Fruit fly (Drosophila melanogaster): ENCODE results near the gene CG43102.

DNA sequence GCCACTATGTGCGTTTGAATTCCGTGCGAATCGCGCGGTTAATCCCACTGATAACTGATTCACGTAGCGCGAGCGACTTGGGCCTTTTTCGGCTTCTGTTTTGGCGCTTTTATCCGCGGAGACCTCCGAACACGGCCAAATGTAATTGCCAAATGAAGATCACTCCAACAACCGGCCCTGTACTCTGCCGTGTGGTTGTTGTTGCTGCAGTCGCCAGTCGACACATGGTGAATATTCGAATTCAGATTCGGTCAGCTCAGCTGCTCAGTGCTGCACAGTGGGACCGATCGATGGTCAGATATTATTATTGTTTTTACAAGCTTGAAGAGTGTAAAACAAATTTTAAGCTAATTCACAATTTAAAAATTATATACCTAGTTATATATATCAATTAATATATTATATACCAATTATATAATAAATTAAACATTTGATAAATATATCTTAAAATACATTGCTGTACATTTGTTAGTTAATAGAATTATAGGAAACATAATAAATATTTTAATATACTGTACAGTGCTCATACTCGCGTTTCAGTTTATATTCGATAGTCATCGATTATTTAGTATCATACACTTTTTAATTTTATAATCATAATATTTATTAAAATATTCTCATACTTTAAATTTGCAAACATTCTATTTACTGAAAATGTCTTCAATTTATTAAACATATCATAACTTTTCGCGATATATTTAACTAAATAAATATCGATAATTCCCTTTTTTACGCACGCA lies at the start of gene CG43102:
- TF ChIP-seq knrl (GFP tag; IDR thresholded peaks at IDR 0.05; ENCODE audit: partially characterized antibody) (peak; percentile 73; the same call in 2 of the 3 replicates), MTF-1 (GFP tag; optimal IDR thresholded peaks at IDR 0.05; ENCODE audit: borderline replicate concordance) (no peak), Spps (tag; optimal IDR thresholded peaks at IDR 0.05) (no peak), CG5953 (GFP tag; IDR thresholded peaks at IDR 0.05) (peak; percentile 82)

Measured in whole organism, embryonic.